Fruit fly (Drosophila melanogaster) whole organism, embryonic: ENCODE data around the gene CG14024.

ENCODE experiments used
- BtbVII ChIP-seq: fragments of 200-800 bp; sonication (Bioruptor generic); optimal IDR thresholded peaks from 3 replicates; lab custom pipeline; 2017; ENCODE audit warnings: missing biosample characterization, mild to moderate bottlenecking, missing genetic modification characterization
- CG10147 ChIP-seq: fragments of 200-800 bp; sonication (Bioruptor generic); optimal IDR thresholded peaks from 2 replicates; lab custom pipeline; 2019; ENCODE audit warnings: missing biosample characterization, mild to moderate bottlenecking, missing genetic modification characterization, moderate library complexity
- CG10654 ChIP-seq: fragments of 200-800 bp; sonication (Bioruptor generic); optimal IDR thresholded peaks from 2 replicates; lab custom pipeline; 2016; ENCODE audit warnings: missing biosample characterization, missing genetic modification characterization
- CG11247 ChIP-seq: fragments of 200-800 bp; sonication (Bioruptor generic); IDR thresholded peaks from 2 replicates; pipeline ENCODE4 v1.3.6; 2022; ENCODE audit warnings: missing biosample characterization, missing genetic modification characterization
- CG11504 ChIP-seq: fragments of 200-800 bp; sonication (Bioruptor generic); optimal IDR thresholded peaks from 3 replicates; lab custom pipeline; 2019; ENCODE audit warnings: missing biosample characterization, mild to moderate bottlenecking, missing genetic modification characterization, moderate library complexity
- CG12219 ChIP-seq: fragments of 200-800 bp; sonication (Bioruptor generic); optimal IDR thresholded peaks from 3 replicates; lab custom pipeline; 2018; ENCODE audit warnings: missing biosample characterization, mild to moderate bottlenecking, missing genetic modification characterization
- CG16813 ChIP-seq: fragments of 200-800 bp; sonication (Bioruptor generic); IDR thresholded peaks from 3 replicates; pipeline ENCODE4 v1.3.6; 2022; ENCODE audit warnings: missing biosample characterization, missing genetic modification characterization; ENCODE audit not compliant: partially characterized antibody
- CG17912 ChIP-seq: fragments of 200-800 bp; sonication (Bioruptor generic); optimal IDR thresholded peaks from 2 replicates; lab custom pipeline; 2018; ENCODE audit warnings: missing biosample characterization, mild to moderate bottlenecking, missing genetic modification characterization
- CG18262 ChIP-seq: fragments of 200-800 bp; optimal IDR thresholded peaks from 3 replicates; lab custom pipeline; 2019; ENCODE audit warnings: missing biosample characterization, mild to moderate bottlenecking, missing genetic modification characterization, moderate library complexity
- CG3065 ChIP-seq: fragments of 200-800 bp; sonication (Bioruptor generic); optimal IDR thresholded peaks from 2 replicates; lab custom pipeline; 2016; ENCODE audit warnings: missing biosample characterization, missing genetic modification characterization
- CG32772 ChIP-seq: fragments of 200-800 bp; sonication (Bioruptor generic); IDR thresholded peaks from 2 replicates; pipeline ENCODE4 v1.3.6; 2022; ENCODE audit warnings: missing biosample characterization, missing genetic modification characterization
- CG34224 ChIP-seq: fragments of 200-800 bp; sonication (Bioruptor generic); IDR thresholded peaks from 3 replicates; pipeline ENCODE4 v1.3.6; 2022; ENCODE audit warnings: missing biosample characterization, missing genetic modification characterization; ENCODE audit not compliant: partially characterized antibody
- CG34376 ChIP-seq: fragments of 200-800 bp; sonication (Bioruptor generic); optimal IDR thresholded peaks from 2 replicates; lab custom pipeline; 2018; ENCODE audit warnings: missing biosample characterization, mild to moderate bottlenecking, missing genetic modification characterization
- CG4730 ChIP-seq: fragments of 200-800 bp; sonication (Bioruptor generic); IDR thresholded peaks from 2 replicates; pipeline ENCODE4 v1.3.6; 2022; ENCODE audit warnings: missing biosample characterization, missing genetic modification characterization
- CG5180 ChIP-seq: fragments of 200-800 bp; sonication (Bioruptor generic); optimal IDR thresholded peaks from 3 replicates; lab custom pipeline; 2017; ENCODE audit warnings: missing biosample characterization, missing genetic modification characterization, mild to moderate bottlenecking, moderate library complexity, missing genetic modification reagents
- CG6175 ChIP-seq: fragments of 200-800 bp; sonication (Bioruptor generic); IDR thresholded peaks from 3 replicates; pipeline ENCODE4 v1.3.6; 2022; ENCODE audit warnings: missing biosample characterization, missing genetic modification characterization
- CG7556 ChIP-seq: fragments of 200-800 bp; sonication (Bioruptor generic); optimal IDR thresholded peaks from 2 replicates; lab custom pipeline; 2017; ENCODE audit warnings: missing biosample characterization, mild to moderate bottlenecking, missing genetic modification characterization
- CG7963 ChIP-seq: fragments of 200-800 bp; sonication (Bioruptor generic); IDR thresholded peaks from 3 replicates; pipeline ENCODE4 v1.3.6; 2022; ENCODE audit warnings: missing biosample characterization, missing genetic modification characterization; ENCODE audit not compliant: partially characterized antibody
- CG9797 ChIP-seq: fragments of 200-800 bp; sonication (Bioruptor generic); optimal IDR thresholded peaks from 3 replicates; lab custom pipeline; 2018; ENCODE audit warnings: missing biosample characterization, mild to moderate bottlenecking, missing genetic modification characterization
- CG9876 ChIP-seq: fragments of 200-800 bp; sonication (Bioruptor generic); optimal IDR thresholded peaks from 2 replicates; lab custom pipeline; 2016; ENCODE audit warnings: missing biosample characterization, missing genetic modification characterization
- CrebB ChIP-seq: fragments of 200-800 bp; sonication (Bioruptor generic); optimal IDR thresholded peaks from 3 replicates; lab custom pipeline; 2018; ENCODE audit warnings: missing biosample characterization, mild to moderate bottlenecking, missing genetic modification characterization
- Dbx ChIP-seq: fragments of 200-800 bp; sonication (Bioruptor generic); IDR thresholded peaks from 3 replicates; pipeline ENCODE4 v1.3.6; 2022; ENCODE audit warnings: missing biosample characterization, missing genetic modification characterization
- Dll ChIP-seq: fragments of 200-800 bp; sonication (Bioruptor generic); IDR thresholded peaks from 4 replicates; pipeline ENCODE4 v1.3.6; 2022; ENCODE audit warnings: missing biosample characterization, missing genetic modification characterization; ENCODE audit not compliant: partially characterized antibody
- Doc3 ChIP-seq: fragments of 200-800 bp; sonication (Bioruptor generic); IDR thresholded peaks from 3 replicates; pipeline ENCODE4 v1.3.6; 2022; ENCODE audit warnings: missing biosample characterization, missing genetic modification characterization; ENCODE audit not compliant: partially characterized antibody
- E2f1 ChIP-seq: fragments of 200-800 bp; sonication (Bioruptor generic); IDR thresholded peaks from 2 replicates; pipeline ENCODE4 v1.3.6; 2022; ENCODE audit warnings: missing biosample characterization, missing genetic modification characterization
- Ets65A ChIP-seq: fragments of 200-800 bp; sonication (Bioruptor generic); peaks from one replicate; lab custom pipeline; 2016; ENCODE audit warnings: missing biosample characterization, missing genetic modification characterization
- Fer3 ChIP-seq: fragments of 200-800 bp; sonication (Bioruptor generic); optimal IDR thresholded peaks from 2 replicates; lab custom pipeline; 2018; ENCODE audit warnings: missing biosample characterization, mild to moderate bottlenecking, missing genetic modification characterization, moderate library complexity
- HLH3B ChIP-seq: fragments of 200-800 bp; sonication (Bioruptor generic); IDR thresholded peaks from 2 replicates; pipeline ENCODE4 v1.3.6; 2022; ENCODE audit warnings: missing biosample characterization, missing genetic modification characterization
- Hand ChIP-seq: fragments of 200-800 bp; sonication (Bioruptor generic); optimal IDR thresholded peaks from 2 replicates; lab custom pipeline; 2017; ENCODE audit warnings: mild to moderate bottlenecking, missing biosample characterization, missing genetic modification reagents, missing genetic modification characterization
- HmgD ChIP-seq: fragments of 200-800 bp; sonication (Bioruptor generic); optimal IDR thresholded peaks from 3 replicates; lab custom pipeline; 2016; ENCODE audit warnings: missing biosample characterization, missing genetic modification characterization
- Med ChIP-seq: fragments of 200-800 bp; sonication (Bioruptor generic); peaks from one replicate; lab custom pipeline; 2016; ENCODE audit warnings: missing biosample characterization, missing genetic modification characterization, mild to moderate bottlenecking, inconsistent platforms, moderate library complexity
- NfI ChIP-seq: fragments of 200-800 bp; sonication (Bioruptor generic); optimal IDR thresholded peaks from 3 replicates; lab custom pipeline; 2018; ENCODE audit warnings: missing biosample characterization, mild to moderate bottlenecking, missing genetic modification characterization, moderate library complexity
- Pdp1 ChIP-seq, 2 experiments: fragments of 200-800 bp; sonication (Bioruptor generic); optimal IDR thresholded peaks; 3 replicates each; lab custom pipeline; 2016; ENCODE audit warnings: missing biosample characterization in 2 of 2, missing genetic modification characterization in 2 of 2, mild to moderate bottlenecking in 1 of 2, moderate library complexity in 1 of 2
- chm ChIP-seq: fragments of 200-800 bp; sonication (Bioruptor generic); IDR thresholded peaks from 2 replicates; pipeline ENCODE4 v1.3.6; 2022; ENCODE audit warnings: missing biosample characterization, missing genetic modification characterization
- croc ChIP-seq: fragments of 200-800 bp; sonication (Bioruptor generic); conservative IDR thresholded peaks from 3 replicates; pipeline ENCODE4 v1.3.6; 2022; ENCODE audit warnings: missing biosample characterization, missing genetic modification characterization
- exex ChIP-seq: fragments of 200-800 bp; sonication (Bioruptor generic); optimal IDR thresholded peaks from 4 replicates; lab custom pipeline; 2018; ENCODE audit warnings: missing biosample characterization, mild to moderate bottlenecking, missing genetic modification characterization, moderate library complexity
- nom ChIP-seq: fragments of 200-800 bp; sonication (Bioruptor generic); optimal IDR thresholded peaks from 2 replicates; lab custom pipeline; 2017; ENCODE audit warnings: missing biosample characterization, missing genetic modification characterization, mild to moderate bottlenecking, moderate library complexity, missing genetic modification reagents
- pan ChIP-seq, 4 experiments: fragments of >200 bp in 3 of 4; fragments of 200-800 bp in 1 of 4; sonication (Bioruptor generic) in 1 of 4; optimal IDR thresholded peaks in 3 of 4; IDR thresholded peaks in 1 of 4; 2 replicates each; pipeline versions ENCODE4 v1.3.6 to Lab custom; 2017 to 2022; ENCODE audit warnings: missing biosample characterization in 2 of 4, missing genetic modification characterization in 2 of 4, mixed read lengths in 1 of 4
- pb ChIP-seq: fragments of 200-800 bp; sonication (Bioruptor generic); optimal IDR thresholded peaks from 3 replicates; lab custom pipeline; 2016; ENCODE audit warnings: missing biosample characterization, missing genetic modification characterization
- sens ChIP-seq: fragments of 200-800 bp; sonication (Bioruptor generic); peaks from one replicate; lab custom pipeline; 2016; ENCODE audit warnings: missing biosample characterization, missing genetic modification characterization
- slbo ChIP-seq: fragments of 200-800 bp; sonication (Bioruptor generic); IDR thresholded peaks from 2 replicates; pipeline ENCODE4 v1.3.6; 2022; ENCODE audit warnings: missing biosample characterization, missing genetic modification characterization
- slou ChIP-seq: fragments of 200-800 bp; sonication (Bioruptor generic); optimal IDR thresholded peaks from 3 replicates; lab custom pipeline; 2016; ENCODE audit warnings: missing biosample characterization, missing genetic modification characterization
- sqz ChIP-seq: fragments of 200-800 bp; sonication (Bioruptor generic); optimal IDR thresholded peaks from 3 replicates; lab custom pipeline; 2018; ENCODE audit warnings: missing biosample characterization, mild to moderate bottlenecking, missing genetic modification characterization
- sug ChIP-seq: fragments of 200-800 bp; optimal IDR thresholded peaks from 2 replicates; lab custom pipeline; 2019; ENCODE audit warnings: missing biosample characterization, mild to moderate bottlenecking, missing genetic modification characterization, moderate library complexity

The CG14024 gene

DNA sequence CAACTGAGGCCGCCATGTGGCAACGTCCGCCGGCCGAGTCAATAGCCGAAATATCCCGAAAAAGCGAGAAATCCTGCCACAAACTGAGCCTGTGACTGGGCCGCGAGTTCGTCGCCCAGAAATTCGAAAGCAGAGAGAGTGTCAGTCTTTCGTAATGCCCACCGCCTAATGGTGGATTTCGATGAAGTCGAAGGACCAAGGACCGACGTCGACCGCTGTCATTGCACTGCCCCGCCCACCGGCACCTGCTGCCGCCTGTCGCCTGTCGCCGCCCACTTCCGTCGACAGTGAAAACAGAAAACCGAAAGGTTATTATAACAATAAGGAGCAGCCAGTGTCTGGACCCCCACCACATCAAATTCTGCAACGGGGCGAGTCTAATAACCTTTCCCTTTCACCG is 28.1 kb downstream of the CG14024 start:
- TF ChIP-seq CG7963 (GFP tag; lab: Robert Waterston, UW) (0 out of 3 replicates have a peak, but pooled peaks have one; percentile 35), CG9876 (GFP tag; lab: Kevin White, UChicago) (no peak), Med (peak; percentile 68)

- TF ChIP-seq exex (tag; lab: Kevin White, UChicago) (peak; percentile 48), sug (peak; percentile 95), CG34376 (GFP tag; lab: Kevin White, UChicago) (peak; percentile 0), CG7556 (GFP tag; lab: Kevin White, UChicago) (no peak), CG9797 (no peak), Dll (no peak), Pdp1 (GFP tag; optimal IDR thresholded peaks at IDR 0.05; lab: Kevin White, UChicago) (peak in 1 of 2 experiments; percentile 29), Dbx (no peak), CG3065 (GFP tag; lab: Kevin White, UChicago) (no peak), slou (GFP tag; lab: Kevin White, UChicago) (no peak), sqz (GFP tag; lab: Kevin White, UChicago) (no peak), slbo (GFP tag; lab: Robert Waterston, UW) (no peak)
Observed at dm6 chr2L:5285860-5286259, 28.8 kb downstream of the CG14024 start.

DNA sequence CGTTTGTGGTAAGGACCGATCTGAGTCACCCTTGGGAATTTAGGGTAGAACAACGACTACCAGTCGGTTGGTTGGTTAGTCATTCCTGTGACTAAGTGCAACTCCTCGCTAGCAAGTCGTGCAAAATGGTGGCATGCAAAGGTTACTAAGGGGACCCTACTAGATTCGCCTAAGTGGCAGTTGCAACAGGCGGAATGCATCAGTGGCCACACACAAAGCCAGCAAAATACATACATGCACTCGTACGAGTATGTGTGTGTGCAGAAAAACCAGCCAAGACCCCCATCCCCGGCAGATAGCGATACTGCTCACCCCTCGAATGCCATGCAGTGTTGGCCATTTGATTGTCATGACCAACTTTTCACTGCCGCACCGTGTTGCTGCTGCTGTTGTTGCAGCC is 29.9 kb downstream of the CG14024 start:
- no peak for TF ChIP-seq CG17912 (GFP tag; lab: Kevin White, UChicago)
- no peak for TF ChIP-seq CG12219 (GFP tag; lab: Kevin White, UChicago)
- peak; percentile 35 for TF ChIP-seq CG5180 (GFP tag; lab: Kevin White, UChicago)
- peak; percentile 64 for TF ChIP-seq nom (GFP tag; lab: Kevin White, UChicago)
- no peak for TF ChIP-seq sens (GFP tag; lab: Kevin White, UChicago)
- TF ChIP-seq pan (optimal IDR thresholded peaks at IDR 0.05; lab: Kevin White, UChicago) = no peak
- TF ChIP-seq pan (GFP tag; optimal IDR thresholded peaks at IDR 0.05 in 1 of 2, IDR thresholded peaks at IDR 0.05 in 1 of 2) = no peak
- 0 out of 3 replicates have a peak, but pooled peaks have one; percentile 16 for TF ChIP-seq Doc3
- TF ChIP-seq CG6175 (GFP tag; lab: Robert Waterston, UW) = no peak

DNA sequence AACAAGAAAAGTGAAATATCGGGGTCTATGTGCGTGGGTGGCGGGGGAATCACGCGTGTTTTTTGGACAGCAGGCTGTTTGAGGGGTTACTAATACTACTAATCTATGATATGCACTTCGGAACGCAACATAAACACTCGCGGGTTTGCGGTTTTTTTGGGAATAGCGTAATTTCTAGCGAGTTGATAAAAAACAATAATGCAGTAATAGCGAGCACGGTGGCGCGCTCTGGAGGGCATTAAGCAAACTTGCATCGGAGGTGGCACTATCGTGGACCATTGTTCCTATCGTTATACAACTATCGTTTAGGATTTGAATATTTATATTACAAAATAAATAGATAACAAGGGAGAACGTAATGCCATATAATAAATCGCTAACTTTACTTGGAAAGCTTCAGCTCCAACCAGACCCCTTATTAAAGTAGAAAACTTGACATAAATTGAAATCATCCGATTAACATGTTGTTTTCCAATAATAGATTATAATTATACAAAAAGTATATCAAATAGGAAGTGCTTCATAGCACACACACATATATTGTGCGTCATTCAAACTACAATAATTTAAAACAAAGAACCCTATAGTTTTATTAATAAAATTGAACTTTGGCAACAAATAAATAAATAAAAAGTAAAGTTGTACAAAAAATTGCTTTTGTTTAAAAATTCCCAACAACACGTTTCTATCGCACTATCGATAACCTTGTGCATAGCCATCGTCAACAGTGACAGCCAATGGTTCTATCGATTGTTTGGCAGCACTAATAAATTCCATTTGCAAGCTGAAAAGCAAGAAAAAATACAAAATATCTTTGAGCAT is 36.2 kb downstream of the CG14024 start, which contains the start of the genes Nin and Bub1:
Gene Nin, minus strand, starts transcription at position 240 of the 822 bp plus-strand sequence.
Gene Bub1, plus strand, starts transcription at position 557 of the 822 bp plus-strand sequence.
- TF ChIP-seq E2f1 = peak; percentile 36; the same call in 1 of the 2 replicates
- no peak for TF ChIP-seq CG32772 (GFP tag; lab: Robert Waterston, UW)
- TF ChIP-seq CG4730 = no peak
- no peak for TF ChIP-seq pb (GFP tag; lab: Kevin White, UChicago)
- TF ChIP-seq chm (GFP tag; lab: Robert Waterston, UW) = no peak
- no peak for TF ChIP-seq HmgD (GFP tag; lab: Kevin White, UChicago)
- TF ChIP-seq CG10654 = no peak
- peak; percentile 30 for TF ChIP-seq CG18262 (tag; lab: Kevin White, UChicago)
- peak; percentile 92 for TF ChIP-seq CG16813
- peak; percentile 59 for TF ChIP-seq CG34224 (GFP tag; lab: Robert Waterston, UW)
- TF ChIP-seq NfI (GFP tag; lab: Kevin White, UChicago) = peak; percentile 8
- TF ChIP-seq CG10147 = no peak
- no peak for TF ChIP-seq Fer3
- TF ChIP-seq HLH3B (GFP tag; lab: Robert Waterston, UW) = no peak
- peak; percentile 48; the same call in 1 of the 2 replicates for TF ChIP-seq CG11247 (GFP tag; lab: Robert Waterston, UW)
- peak; percentile 8 for TF ChIP-seq slou (GFP tag; lab: Kevin White, UChicago)
- no peak for TF ChIP-seq croc (GFP tag; lab: Robert Waterston, UW)
- no peak for TF ChIP-seq Hand (GFP tag; lab: Kevin White, UChicago)
- no peak for TF ChIP-seq CrebB (tag; lab: Kevin White, UChicago)
- no peak for TF ChIP-seq CG11504 (tag; lab: Kevin White, UChicago)
- TF ChIP-seq BtbVII = no peak
- TF ChIP-seq Ets65A = peak; percentile 86
